Fruit fly (Drosophila melanogaster) whole organism, prepupa: ENCODE data around the gene CG6931.

Source experiments
- Blimp-1 ChIP-seq: fragments of 200-800 bp; sonication (Bioruptor generic); optimal IDR thresholded peaks from 3 replicates; lab custom pipeline; 2017; ENCODE audit warnings: missing biosample characterization, missing genetic modification characterization, mild to moderate bottlenecking, moderate library complexity, missing genetic modification reagents
- CG10631 ChIP-seq: fragments of 200-800 bp; sonication (Bioruptor generic); optimal IDR thresholded peaks from 2 replicates; lab custom pipeline; 2016; ENCODE audit warnings: missing biosample characterization, missing genetic modification characterization
- CG10669 ChIP-seq: fragments of 200-800 bp; sonication (Bioruptor generic); optimal IDR thresholded peaks from 3 replicates; lab custom pipeline; 2018; ENCODE audit warnings: missing biosample characterization, mild to moderate bottlenecking, missing genetic modification characterization, moderate library complexity
- CG11294 ChIP-seq: fragments of 200-800 bp; sonication (Bioruptor generic); IDR thresholded peaks from 2 replicates; pipeline ENCODE4 v1.3.6; 2022; ENCODE audit warnings: missing biosample characterization, missing genetic modification characterization
- CG11762 ChIP-seq: fragments of 200-800 bp; sonication (Bioruptor generic); optimal IDR thresholded peaks from 3 replicates; lab custom pipeline; 2016; ENCODE audit warnings: missing biosample characterization, missing genetic modification characterization; ENCODE audit not compliant: insufficient read depth
- CG11902 ChIP-seq: fragments of 200-800 bp; sonication (Bioruptor generic); optimal IDR thresholded peaks from 3 replicates; lab custom pipeline; 2016; ENCODE audit warnings: missing biosample characterization, missing genetic modification characterization
- CG15336 ChIP-seq: fragments of 200-800 bp; sonication (Bioruptor generic); IDR thresholded peaks from 2 replicates; pipeline ENCODE4 v1.3.6; 2022; ENCODE audit warnings: missing biosample characterization, missing genetic modification characterization
- CG16779 ChIP-seq: fragments of 200-800 bp; sonication (Bioruptor generic); optimal IDR thresholded peaks from 3 replicates; lab custom pipeline; 2017; ENCODE audit warnings: missing biosample characterization, mild to moderate bottlenecking, missing genetic modification characterization
- CG3032 ChIP-seq: fragments of 200-800 bp; optimal IDR thresholded peaks from 2 replicates; lab custom pipeline; 2019; ENCODE audit warnings: missing biosample characterization, mild to moderate bottlenecking, missing genetic modification characterization, moderate library complexity
- CG31627 ChIP-seq: fragments of 200-800 bp; sonication (Bioruptor generic); optimal IDR thresholded peaks from 3 replicates; lab custom pipeline; 2016; ENCODE audit warnings: missing biosample characterization, missing genetic modification characterization
- CG32006 ChIP-seq: fragments of 200-800 bp; sonication (Bioruptor generic); optimal IDR thresholded peaks from 3 replicates; lab custom pipeline; 2017; ENCODE audit warnings: missing biosample characterization, mild to moderate bottlenecking, missing genetic modification characterization
- CG4318 ChIP-seq: fragments of 200-800 bp; sonication (Bioruptor generic); optimal IDR thresholded peaks from 3 replicates; lab custom pipeline; 2017; ENCODE audit warnings: missing biosample characterization, mild to moderate bottlenecking, missing genetic modification characterization
- CG6163 ChIP-seq: fragments of 200-800 bp; sonication (Bioruptor generic); IDR thresholded peaks from 3 replicates; pipeline ENCODE4 v1.3.6; 2022; ENCODE audit warnings: missing biosample characterization, missing genetic modification characterization
- CG6276 ChIP-seq: fragments of 200-800 bp; sonication (Bioruptor generic); optimal IDR thresholded peaks from 2 replicates; lab custom pipeline; 2017; ENCODE audit warnings: missing biosample characterization, mild to moderate bottlenecking, missing genetic modification characterization
- CG6792 ChIP-seq: fragments of 200-800 bp; sonication (Bioruptor generic); optimal IDR thresholded peaks from 3 replicates; lab custom pipeline; 2016; ENCODE audit warnings: missing biosample characterization, missing genetic modification characterization
- CG6808 ChIP-seq: fragments of 200-800 bp; sonication (Bioruptor generic); optimal IDR thresholded peaks from 3 replicates; lab custom pipeline; 2017; ENCODE audit warnings: missing biosample characterization, missing genetic modification characterization, mild to moderate bottlenecking, moderate library complexity, missing genetic modification reagents
- CG6854 ChIP-seq: fragments of 200-800 bp; sonication (Bioruptor generic); optimal IDR thresholded peaks from 2 replicates; lab custom pipeline; 2017; ENCODE audit warnings: missing biosample characterization, mild to moderate bottlenecking, missing genetic modification characterization
- CG8119 ChIP-seq: fragments of 200-800 bp; sonication (Bioruptor generic); IDR thresholded peaks from 3 replicates; pipeline ENCODE4 v1.3.6; 2022; ENCODE audit warnings: missing biosample characterization, missing genetic modification characterization
- CG8319 ChIP-seq: fragments of 200-800 bp; sonication (Bioruptor generic); optimal IDR thresholded peaks from 3 replicates; lab custom pipeline; 2016; ENCODE audit warnings: missing biosample characterization, missing genetic modification characterization
- CG8632 ChIP-seq: fragments of 200-800 bp; sonication (Bioruptor generic); optimal IDR thresholded peaks from 3 replicates; lab custom pipeline; 2016; ENCODE audit warnings: missing biosample characterization, missing genetic modification characterization
- CG9139 ChIP-seq: fragments of 200-800 bp; sonication (Bioruptor generic); optimal IDR thresholded peaks from 3 replicates; lab custom pipeline; 2017; ENCODE audit warnings: missing biosample characterization, mild to moderate bottlenecking, missing genetic modification characterization
- Eip75B ChIP-seq: fragments of 200-800 bp; sonication (Bioruptor generic); optimal IDR thresholded peaks from 3 replicates; lab custom pipeline; 2016; ENCODE audit warnings: missing biosample characterization, missing genetic modification characterization
- Eip78C ChIP-seq: fragments of 200-800 bp; sonication (Bioruptor generic); peaks from one replicate; lab custom pipeline; 2016; ENCODE audit warnings: missing biosample characterization, missing genetic modification characterization
- Eip93F ChIP-seq: fragments of 200-800 bp; sonication (Bioruptor generic); optimal IDR thresholded peaks from 2 replicates; lab custom pipeline; 2016; ENCODE audit warnings: missing biosample characterization, mild to moderate bottlenecking, missing genetic modification characterization
- Ets21C ChIP-seq: fragments of 200-800 bp; sonication (Bioruptor generic); optimal IDR thresholded peaks from 3 replicates; lab custom pipeline; 2016; ENCODE audit warnings: missing biosample characterization, missing genetic modification characterization
- Ets96B ChIP-seq: fragments of 200-800 bp; optimal IDR thresholded peaks from 2 replicates; lab custom pipeline; 2019; ENCODE audit warnings: missing biosample characterization, mild to moderate bottlenecking, missing genetic modification characterization, moderate library complexity
- Gug ChIP-seq: fragments of 200-800 bp; sonication (Bioruptor generic); IDR thresholded peaks from 2 replicates; pipeline ENCODE4 v1.3.6; 2022; ENCODE audit warnings: missing biosample characterization, missing genetic modification characterization
- Hr39 ChIP-seq: fragments of 200-800 bp; sonication (Bioruptor generic); optimal IDR thresholded peaks from 2 replicates; lab custom pipeline; 2016; ENCODE audit warnings: missing biosample characterization, missing genetic modification characterization
- Hr4 ChIP-seq: fragments of 200-800 bp; sonication (Bioruptor generic); optimal IDR thresholded peaks from 3 replicates; lab custom pipeline; 2016; ENCODE audit warnings: missing biosample characterization, missing genetic modification characterization
- Lpt ChIP-seq: fragments of 200-800 bp; sonication (Bioruptor generic); optimal IDR thresholded peaks from 3 replicates; lab custom pipeline; 2016; ENCODE audit warnings: missing biosample characterization, missing genetic modification characterization
- Met ChIP-seq: fragments of 200-800 bp; sonication (Bioruptor generic); optimal IDR thresholded peaks from 3 replicates; lab custom pipeline; 2016; ENCODE audit warnings: missing biosample characterization, missing genetic modification characterization
- OdsH ChIP-seq: fragments of 200-800 bp; sonication (Bioruptor generic); optimal IDR thresholded peaks from 3 replicates; lab custom pipeline; 2016; ENCODE audit warnings: missing biosample characterization, missing genetic modification characterization
- Smox ChIP-seq: fragments of 200-800 bp; sonication (Bioruptor generic); optimal IDR thresholded peaks from 3 replicates; lab custom pipeline; 2016; ENCODE audit warnings: missing biosample characterization, missing genetic modification characterization
- Sox102F ChIP-seq: fragments of 200-800 bp; sonication (Bioruptor generic); optimal IDR thresholded peaks from 2 replicates; lab custom pipeline; 2016; ENCODE audit warnings: missing biosample characterization, mild to moderate bottlenecking, missing genetic modification characterization
- Sox14 ChIP-seq: fragments of 200-800 bp; sonication (Bioruptor generic); optimal IDR thresholded peaks from 3 replicates; lab custom pipeline; 2016; ENCODE audit warnings: missing biosample characterization, missing genetic modification characterization
- Sox15 ChIP-seq: fragments of 200-800 bp; sonication (Bioruptor generic); optimal IDR thresholded peaks from 3 replicates; lab custom pipeline; 2016; ENCODE audit warnings: missing biosample characterization, missing genetic modification characterization
- acj6 ChIP-seq: fragments of 200-800 bp; sonication (Bioruptor generic); optimal IDR thresholded peaks from 3 replicates; lab custom pipeline; 2016; ENCODE audit warnings: missing biosample characterization, missing genetic modification characterization
- cyc ChIP-seq: fragments of 200-800 bp; sonication (Bioruptor generic); optimal IDR thresholded peaks from 3 replicates; lab custom pipeline; 2016; ENCODE audit warnings: missing biosample characterization, missing genetic modification characterization
- dac ChIP-seq: fragments of 200-800 bp; sonication (Bioruptor generic); optimal IDR thresholded peaks from 2 replicates; lab custom pipeline; 2017; ENCODE audit warnings: missing biosample characterization, mild to moderate bottlenecking, missing genetic modification characterization
- dsx ChIP-seq: fragments of 200-800 bp; optimal IDR thresholded peaks from 3 replicates; lab custom pipeline; 2019; ENCODE audit warnings: missing biosample characterization, mild to moderate bottlenecking, missing genetic modification characterization, moderate library complexity; ENCODE audit not compliant: poor library complexity, severe bottlenecking
- eg ChIP-seq: fragments of 200-800 bp; sonication (Bioruptor generic); IDR thresholded peaks from 3 replicates; pipeline ENCODE4 v1.3.6; 2022; ENCODE audit warnings: missing biosample characterization, missing genetic modification characterization
- esn ChIP-seq: fragments of 200-800 bp; sonication (Bioruptor generic); optimal IDR thresholded peaks from 2 replicates; lab custom pipeline; 2016; ENCODE audit warnings: missing biosample characterization, mild to moderate bottlenecking, missing genetic modification characterization, moderate library complexity
- fd59A ChIP-seq: fragments of 200-800 bp; sonication (Bioruptor generic); optimal IDR thresholded peaks from 2 replicates; lab custom pipeline; 2017; ENCODE audit warnings: missing biosample characterization, mild to moderate bottlenecking, missing genetic modification characterization, missing genetic modification reagents
- fd85E ChIP-seq: fragments of 200-800 bp; sonication (Bioruptor generic); optimal IDR thresholded peaks from 3 replicates; lab custom pipeline; 2016; ENCODE audit warnings: missing biosample characterization, missing genetic modification characterization
- net ChIP-seq: fragments of 200-800 bp; sonication (Bioruptor generic); optimal IDR thresholded peaks from 3 replicates; lab custom pipeline; 2016; ENCODE audit warnings: missing biosample characterization, missing genetic modification characterization
- pdm3 ChIP-seq: fragments of 200-800 bp; sonication (Bioruptor generic); optimal IDR thresholded peaks from 3 replicates; lab custom pipeline; 2016; ENCODE audit warnings: missing biosample characterization, missing genetic modification characterization
- salr ChIP-seq, 2 experiments: fragments of 200-800 bp; sonication (Bioruptor generic); optimal IDR thresholded peaks; 3 replicates each; lab custom pipeline; 2016 to 2018; ENCODE audit warnings: missing biosample characterization in 2 of 2, missing genetic modification characterization in 2 of 2, mild to moderate bottlenecking in 1 of 2
- spab ChIP-seq: fragments of 200-800 bp; sonication (Bioruptor generic); optimal IDR thresholded peaks from 2 replicates; lab custom pipeline; 2017; ENCODE audit warnings: missing biosample characterization, mild to moderate bottlenecking, missing genetic modification characterization, missing genetic modification reagents
- ss ChIP-seq, 2 experiments: fragments of 200-800 bp; sonication (Bioruptor generic); optimal IDR thresholded peaks; 2 replicates in 1 of 2; 3 replicates in 1 of 2; lab custom pipeline; 2017 to 2018; ENCODE audit warnings: mild to moderate bottlenecking in 2 of 2, missing biosample characterization in 2 of 2, missing genetic modification characterization in 2 of 2, moderate library complexity in 1 of 2
- svp ChIP-seq: fragments of 200-800 bp; sonication (Bioruptor generic); peaks from one replicate; lab custom pipeline; 2016; ENCODE audit warnings: missing biosample characterization, missing genetic modification characterization
- topi ChIP-seq: fragments of 200-800 bp; sonication (Bioruptor generic); optimal IDR thresholded peaks from 3 replicates; lab custom pipeline; 2016; ENCODE audit warnings: missing biosample characterization, missing genetic modification characterization
- vri ChIP-seq: fragments of 200-800 bp; sonication (Bioruptor generic); optimal IDR thresholded peaks from 3 replicates; lab custom pipeline; 2016; ENCODE audit warnings: missing biosample characterization, mild to moderate bottlenecking, missing genetic modification characterization

CG6931 gene

dm6 chr3L:12030521-12030920 lies 40.0 kb downstream of the CG6931 start:
- TF ChIP-seq Lpt (peak; percentile 66), Hr4 (GFP tag; lab: Kevin White, UChicago) (peak; percentile 41), CG8119 (peak; percentile 65; the same call in 2 of the 3 replicates), Sox14 (GFP tag; lab: Kevin White, UChicago) (peak; percentile 53), fd85E (no peak), CG10631 (GFP tag; lab: Kevin White, UChicago) (peak; percentile 51), CG32006 (GFP tag; lab: Kevin White, UChicago) (peak; percentile 69), topi (peak; percentile 65), CG6792 (GFP tag; lab: Kevin White, UChicago) (peak; percentile 27), esn (peak; percentile 42), ss (GFP tag; optimal IDR thresholded peaks at IDR 0.05; lab: Kevin White, UChicago) (no peak), CG11294 (GFP tag; lab: Robert Waterston, UW) (no peak), Blimp-1 (GFP tag; lab: Kevin White, UChicago) (no peak), Sox102F (peak; percentile 10), Eip78C (GFP tag; lab: Kevin White, UChicago) (peak; percentile 80), net (peak; percentile 51), Eip75B (GFP tag; lab: Kevin White, UChicago) (peak; percentile 51), CG4318 (peak; percentile 18), Gug (GFP tag; lab: Robert Waterston, UW) (peak; percentile 58), CG8319 (GFP tag; lab: Kevin White, UChicago) (peak; percentile 48), CG11762 (GFP tag; lab: Kevin White, UChicago) (peak; percentile 65), dsx (no peak), CG3032 (tag; lab: Kevin White, UChicago) (peak; percentile 72), OdsH (GFP tag; lab: Kevin White, UChicago) (peak; percentile 62), CG8632 (GFP tag; lab: Kevin White, UChicago) (peak; percentile 45), spab (GFP tag; lab: Kevin White, UChicago) (peak; percentile 58), Ets21C (GFP tag; lab: Kevin White, UChicago) (no peak), salr (GFP tag; optimal IDR thresholded peaks at IDR 0.05; lab: Kevin White, UChicago) (peak; percentile 19 to 36), eg (GFP tag; lab: Robert Waterston, UW) (peak; percentile 71), Ets96B (tag; lab: Kevin White, UChicago) (peak; percentile 77), Met (GFP tag; lab: Kevin White, UChicago) (peak; percentile 54), dac (GFP tag; lab: Kevin White, UChicago) (no peak), pdm3 (GFP tag; lab: Kevin White, UChicago) (peak; percentile 54), CG16779 (no peak), Sox15 (GFP tag; lab: Kevin White, UChicago) (no peak), Smox (GFP tag; lab: Kevin White, UChicago) (no peak), CG6276 (GFP tag; lab: Kevin White, UChicago) (peak; percentile 49), CG6163 (GFP tag; lab: Robert Waterston, UW) (peak; percentile 79), Hr39 (GFP tag; lab: Kevin White, UChicago) (peak; percentile 44), CG6808 (GFP tag; lab: Kevin White, UChicago) (peak; percentile 58), CG9139 (GFP tag; lab: Kevin White, UChicago) (peak; percentile 15), Eip93F (GFP tag; lab: Kevin White, UChicago) (no peak), vri (no peak), CG10669 (GFP tag; lab: Kevin White, UChicago) (peak; percentile 84), cyc (GFP tag; lab: Kevin White, UChicago) (peak; percentile 69), svp (no peak), acj6 (GFP tag; lab: Kevin White, UChicago) (peak; percentile 57), fd59A (GFP tag; lab: Kevin White, UChicago) (peak; percentile 46), CG11902 (GFP tag; lab: Kevin White, UChicago) (peak; percentile 55), CG15336 (GFP tag; lab: Robert Waterston, UW) (peak; percentile 70), CG6854 (GFP tag; lab: Kevin White, UChicago) (no peak), CG31627 (GFP tag; lab: Kevin White, UChicago) (peak; percentile 43)
